Fruit fly (Drosophila melanogaster) whole organism, embryonic: Measurements from ENCODE around the gene CG9948.

Experiments
- CG10321 ChIP-seq: fragments of 200-800 bp; sonication (Bioruptor generic); IDR thresholded peaks from 2 replicates; pipeline ENCODE4 v1.3.6; 2022; ENCODE audit warnings: missing biosample characterization, missing genetic modification characterization
- CG10543 ChIP-seq: fragments of 200-800 bp; sonication (Bioruptor generic); optimal IDR thresholded peaks from 3 replicates; lab custom pipeline; 2017; ENCODE audit warnings: missing biosample characterization, mild to moderate bottlenecking, missing genetic modification characterization, moderate library complexity
- CG12219 ChIP-seq: fragments of 200-800 bp; sonication (Bioruptor generic); optimal IDR thresholded peaks from 3 replicates; lab custom pipeline; 2018; ENCODE audit warnings: missing biosample characterization, mild to moderate bottlenecking, missing genetic modification characterization
- CG13775 ChIP-seq: fragments of 200-800 bp; sonication (Bioruptor generic); optimal IDR thresholded peaks from 3 replicates; lab custom pipeline; 2017; ENCODE audit warnings: missing biosample characterization, mild to moderate bottlenecking, missing genetic modification characterization
- CG15011 ChIP-seq: fragments of 200-800 bp; sonication (Bioruptor generic); optimal IDR thresholded peaks from 3 replicates; lab custom pipeline; 2018; ENCODE audit warnings: missing biosample characterization, mild to moderate bottlenecking, missing genetic modification characterization
- CG1529 ChIP-seq: fragments of 200-800 bp; sonication (Bioruptor generic); optimal IDR thresholded peaks from 3 replicates; lab custom pipeline; 2018; ENCODE audit warnings: missing biosample characterization, missing genetic modification characterization
- CG15696 ChIP-seq: fragments of 200-800 bp; sonication (Bioruptor generic); optimal IDR thresholded peaks from 2 replicates; lab custom pipeline; 2019; ENCODE audit warnings: missing biosample characterization, mild to moderate bottlenecking, missing genetic modification characterization, moderate library complexity
- CG1832 ChIP-seq: fragments of 200-800 bp; sonication (Bioruptor generic); optimal IDR thresholded peaks from 2 replicates; lab custom pipeline; 2017; ENCODE audit warnings: missing biosample characterization, mild to moderate bottlenecking, missing genetic modification characterization, inconsistent platforms
- CG2116 ChIP-seq: fragments of 200-800 bp; sonication (Bioruptor generic); optimal IDR thresholded peaks from 3 replicates; lab custom pipeline; 2018; ENCODE audit warnings: missing biosample characterization, mild to moderate bottlenecking, missing genetic modification characterization
- CG2199 ChIP-seq: fragments of 200-800 bp; sonication (Bioruptor generic); IDR thresholded peaks from 3 replicates; pipeline ENCODE4 v1.3.6; 2022; ENCODE audit warnings: missing biosample characterization, missing genetic modification characterization
- CG2678 ChIP-seq: fragments of 200-800 bp; sonication (Bioruptor generic); optimal IDR thresholded peaks from 3 replicates; lab custom pipeline; 2019; ENCODE audit warnings: missing biosample characterization, mild to moderate bottlenecking, missing genetic modification characterization, moderate library complexity
- CG3281 ChIP-seq: fragments of 200-800 bp; sonication (Bioruptor generic); optimal IDR thresholded peaks from 3 replicates; lab custom pipeline; 2017; ENCODE audit warnings: missing biosample characterization, mild to moderate bottlenecking, missing genetic modification characterization
- CG33213 ChIP-seq: fragments of 200-800 bp; sonication (Bioruptor generic); optimal IDR thresholded peaks from 3 replicates; lab custom pipeline; 2016; ENCODE audit warnings: missing biosample characterization, missing genetic modification characterization
- CG4282 ChIP-seq: fragments of 200-800 bp; sonication (Bioruptor generic); optimal IDR thresholded peaks from 2 replicates; lab custom pipeline; 2016; ENCODE audit warnings: missing biosample characterization, missing genetic modification characterization
- CG4360 ChIP-seq: fragments of 200-800 bp; sonication (Bioruptor generic); IDR thresholded peaks from 2 replicates; pipeline ENCODE4 v1.3.6; 2022; ENCODE audit warnings: missing biosample characterization, missing genetic modification characterization
- CG4707 ChIP-seq: fragments of 200-800 bp; sonication (Bioruptor generic); optimal IDR thresholded peaks from 2 replicates; lab custom pipeline; 2018; ENCODE audit warnings: missing biosample characterization, mild to moderate bottlenecking, missing genetic modification characterization, moderate library complexity
- CG8290 ChIP-seq, 3 experiments: fragments of 200-800 bp; sonication (Bioruptor generic); optimal IDR thresholded peaks; 2 replicates each; lab custom pipeline; 2016 to 2019; ENCODE audit warnings: missing biosample characterization in 3 of 3, missing genetic modification characterization in 3 of 3, mild to moderate bottlenecking in 2 of 3, moderate library complexity in 1 of 3
- CG8478 ChIP-seq: fragments of >200 bp; optimal IDR thresholded peaks from 2 replicates; lab custom pipeline; 2018
- CG8765 ChIP-seq: fragments of 200-800 bp; sonication (Bioruptor generic); IDR thresholded peaks from 2 replicates; pipeline ENCODE4 v1.3.6; 2022; ENCODE audit warnings: missing biosample characterization, missing genetic modification characterization
- CG9437 ChIP-seq: fragments of 200-800 bp; sonication (Bioruptor generic); optimal IDR thresholded peaks from 2 replicates; lab custom pipeline; 2018; ENCODE audit warnings: missing biosample characterization, mild to moderate bottlenecking, missing genetic modification characterization
- Chrac-16 ChIP-seq: fragments of 200-800 bp; sonication (Bioruptor generic); optimal IDR thresholded peaks from 3 replicates; lab custom pipeline; 2016; ENCODE audit warnings: missing biosample characterization, missing genetic modification characterization
- Deaf1 ChIP-seq: fragments of 200-800 bp; optimal IDR thresholded peaks from 3 replicates; lab custom pipeline; 2019; ENCODE audit warnings: missing biosample characterization, mild to moderate bottlenecking, missing genetic modification characterization, moderate library complexity
- Fer2 ChIP-seq: fragments of 200-800 bp; sonication (Bioruptor generic); optimal IDR thresholded peaks from 2 replicates; lab custom pipeline; 2018; ENCODE audit warnings: missing biosample characterization, mild to moderate bottlenecking, missing genetic modification characterization, moderate library complexity
- Gug ChIP-seq: fragments of 200-800 bp; sonication (Bioruptor generic); IDR thresholded peaks from 4 replicates; pipeline ENCODE4 v1.3.6; 2022; ENCODE audit warnings: missing biosample characterization, missing genetic modification characterization
- HLHmδ ChIP-seq: fragments of 200-800 bp; sonication (Bioruptor generic); optimal IDR thresholded peaks from 2 replicates; lab custom pipeline; 2018; ENCODE audit warnings: missing biosample characterization, mild to moderate bottlenecking, missing genetic modification characterization, moderate library complexity
- Hr78 ChIP-seq, 2 experiments: fragments of 200-800 bp in 1 of 2; fragments of >200 bp in 1 of 2; sonication (Bioruptor generic) in 1 of 2; optimal IDR thresholded peaks; 2 replicates each; lab custom pipeline; 2017 to 2019; ENCODE audit warnings: missing biosample characterization in 2 of 2, missing genetic modification characterization in 2 of 2, mild to moderate bottlenecking in 1 of 2, moderate library complexity in 1 of 2
- Med ChIP-seq: fragments of 200-800 bp; sonication (Bioruptor generic); peaks from one replicate; lab custom pipeline; 2016; ENCODE audit warnings: missing biosample characterization, missing genetic modification characterization, mild to moderate bottlenecking, inconsistent platforms, moderate library complexity
- Neu2 ChIP-seq: fragments of 200-800 bp; sonication (Bioruptor generic); optimal IDR thresholded peaks from 3 replicates; lab custom pipeline; 2016; ENCODE audit warnings: missing biosample characterization, missing genetic modification characterization, borderline replicate concordance
- Nf-YB ChIP-seq: fragments of 200-800 bp; sonication (Bioruptor generic); optimal IDR thresholded peaks from 3 replicates; lab custom pipeline; 2019; ENCODE audit warnings: missing biosample characterization, mild to moderate bottlenecking, missing genetic modification characterization, moderate library complexity
- Nf-YC ChIP-seq: fragments of 200-800 bp; optimal IDR thresholded peaks from 3 replicates; lab custom pipeline; 2019; ENCODE audit warnings: missing biosample characterization, mild to moderate bottlenecking, missing genetic modification characterization, moderate library complexity
- Trl ChIP-seq, 3 experiments: fragments of >200 bp in 2 of 3; fragments of 200-800 bp in 1 of 3; sonication (Bioruptor generic) in 1 of 3; optimal IDR thresholded peaks; 2 replicates in 1 of 3; 3 replicates in 2 of 3; lab custom pipeline; 2016 to 2017; ENCODE audit warnings: missing biosample characterization in 1 of 3, missing genetic modification characterization in 1 of 3
- abd-A ChIP-seq: fragments of 200-800 bp; sonication (Bioruptor generic); optimal IDR thresholded peaks from 3 replicates; lab custom pipeline; 2019; ENCODE audit warnings: missing biosample characterization, mild to moderate bottlenecking, missing genetic modification characterization, moderate library complexity
- chif ChIP-seq, 2 experiments: fragments of 200-800 bp; sonication (Bioruptor generic); optimal IDR thresholded peaks; 3 replicates each; lab custom pipeline; 2016; ENCODE audit warnings: missing biosample characterization in 2 of 2, missing genetic modification characterization in 2 of 2
- chm ChIP-seq: fragments of 200-800 bp; sonication (Bioruptor generic); IDR thresholded peaks from 2 replicates; pipeline ENCODE4 v1.3.6; 2022; ENCODE audit warnings: missing biosample characterization, missing genetic modification characterization
- ci ChIP-seq: fragments of 200-800 bp; sonication (Bioruptor generic); IDR thresholded peaks from 3 replicates; pipeline ENCODE4 v1.3.6; 2022; ENCODE audit warnings: missing biosample characterization, missing genetic modification characterization
- crol ChIP-seq: fragments of 200-800 bp; sonication (Bioruptor generic); IDR thresholded peaks from 2 replicates; pipeline ENCODE4 v1.3.6; 2022; ENCODE audit warnings: missing biosample characterization, missing genetic modification characterization
- cwo ChIP-seq: fragments of 200-800 bp; sonication (Bioruptor generic); optimal IDR thresholded peaks from 3 replicates; lab custom pipeline; 2017; ENCODE audit warnings: missing biosample characterization, missing genetic modification characterization, mild to moderate bottlenecking, moderate library complexity, missing genetic modification reagents
- dan ChIP-seq: fragments of 200-800 bp; sonication (Bioruptor generic); IDR thresholded peaks from 2 replicates; pipeline ENCODE4 v1.3.6; 2022; ENCODE audit warnings: missing biosample characterization, missing genetic modification characterization
- hkb ChIP-seq, 2 experiments: fragments of 200-800 bp in 1 of 2; fragments of >200 bp in 1 of 2; sonication (Bioruptor generic) in 1 of 2; IDR thresholded peaks in 1 of 2; optimal IDR thresholded peaks in 1 of 2; 2 replicates each; pipeline versions ENCODE4 v1.3.6 to Lab custom; 2017 to 2022; ENCODE audit warnings: missing biosample characterization in 1 of 2, missing genetic modification characterization in 1 of 2
- jing ChIP-seq: fragments of 200-800 bp; sonication (Bioruptor generic); optimal IDR thresholded peaks from 2 replicates; lab custom pipeline; 2018; ENCODE audit warnings: missing biosample characterization, mild to moderate bottlenecking, missing genetic modification characterization
- lmd ChIP-seq: fragments of 200-800 bp; sonication (Bioruptor generic); IDR thresholded peaks from 2 replicates; pipeline ENCODE4 v1.3.6; 2022; ENCODE audit warnings: missing biosample characterization, missing genetic modification characterization
- oc ChIP-seq: fragments of 200-800 bp; sonication (Bioruptor generic); optimal IDR thresholded peaks from 2 replicates; lab custom pipeline; 2018; ENCODE audit warnings: missing biosample characterization, mild to moderate bottlenecking, missing genetic modification characterization, moderate library complexity
- pb ChIP-seq: fragments of 200-800 bp; sonication (Bioruptor generic); optimal IDR thresholded peaks from 3 replicates; lab custom pipeline; 2016; ENCODE audit warnings: missing biosample characterization, missing genetic modification characterization
- sd ChIP-seq: fragments of 200-800 bp; sonication (Bioruptor generic); optimal IDR thresholded peaks from 3 replicates; lab custom pipeline; 2018; ENCODE audit warnings: missing biosample characterization, mild to moderate bottlenecking, missing genetic modification characterization, moderate library complexity
- sisA ChIP-seq: fragments of 200-800 bp; sonication (Bioruptor generic); IDR thresholded peaks from 2 replicates; pipeline ENCODE4 v1.3.6; 2022; ENCODE audit warnings: missing biosample characterization, missing genetic modification characterization
- sr ChIP-seq: fragments of 200-800 bp; sonication (Bioruptor generic); IDR thresholded peaks from 3 replicates; pipeline ENCODE4 v1.3.6; 2022; ENCODE audit warnings: missing biosample characterization, missing genetic modification characterization
- twi ChIP-seq: fragments of 200-800 bp; optimal IDR thresholded peaks from 2 replicates; lab custom pipeline; 2019; ENCODE audit warnings: missing biosample characterization, mild to moderate bottlenecking, missing genetic modification characterization, moderate library complexity
- unpg ChIP-seq: fragments of 200-800 bp; sonication (Bioruptor generic); optimal IDR thresholded peaks from 3 replicates; lab custom pipeline; 2018; ENCODE audit warnings: missing biosample characterization, mild to moderate bottlenecking, missing genetic modification characterization, moderate library complexity

The CG9948 gene

dm6 chr3L:6981109-6981741 is 25.4 kb downstream of the CG9948 start:
- TF ChIP-seq CG8478 (lab: Kevin White, UChicago): peak; percentile 28
- peak; percentile 80 for TF ChIP-seq ci
- TF ChIP-seq sr (GFP tag; lab: Robert Waterston, UW): peak; percentile 58; the same call in 1 of the 3 replicates
- TF ChIP-seq crol (GFP tag; lab: Robert Waterston, UW): peak; percentile 98
- TF ChIP-seq Nf-YB (GFP tag; lab: Kevin White, UChicago): peak; percentile 10
- TF ChIP-seq Nf-YC (tag; lab: Kevin White, UChicago): peak; percentile 13
- no peak for TF ChIP-seq CG33213
- no peak for TF ChIP-seq chm (GFP tag; lab: Robert Waterston, UW)
- TF ChIP-seq lmd (GFP tag; lab: Robert Waterston, UW): 0 out of 2 replicates have a peak, but pooled peaks have one; percentile 23
- no peak for TF ChIP-seq CG8765
- peak; percentile 38 for TF ChIP-seq CG10543
- TF ChIP-seq CG1832 (GFP tag; lab: Kevin White, UChicago): peak; percentile 71
- TF ChIP-seq Deaf1 (tag; lab: Kevin White, UChicago): peak; percentile 6
- no peak for TF ChIP-seq pb (GFP tag; lab: Kevin White, UChicago)
- TF ChIP-seq unpg (GFP tag; lab: Kevin White, UChicago): no peak
- TF ChIP-seq cwo (GFP tag; lab: Kevin White, UChicago): peak; percentile 53
- TF ChIP-seq CG10321 (GFP tag; lab: Robert Waterston, UW): peak; percentile 81
- peak; percentile 10 for TF ChIP-seq sd (tag; lab: Kevin White, UChicago)
- 0 out of 3 replicates have a peak, but pooled peaks have one; percentile 52 for TF ChIP-seq CG2199 (GFP tag; lab: Robert Waterston, UW)
- TF ChIP-seq CG4360 (GFP tag; lab: Robert Waterston, UW): peak; percentile 95
- TF ChIP-seq Hr78 (GFP tag; optimal IDR thresholded peaks at IDR 0.05; lab: Kevin White, UChicago): peak in 1 of 2 experiments; percentile 5
- peak; percentile 79 for TF ChIP-seq twi
- no peak for TF ChIP-seq CG4707 (GFP tag; lab: Kevin White, UChicago)
- TF ChIP-seq abd-A (tag; lab: Kevin White, UChicago): peak; percentile 71

dm6 chr3L:6981823-6982222 is 26.0 kb downstream of the CG9948 start:
- TF ChIP-seq CG3281 (GFP tag; lab: Kevin White, UChicago) (no peak), hkb (optimal IDR thresholded peaks at IDR 0.05; lab: Kevin White, UChicago) (no peak), hkb (GFP tag; IDR thresholded peaks at IDR 0.05; lab: Robert Waterston, UW) (0 out of 2 replicates have a peak, but pooled peaks have one; percentile 29), CG13775 (GFP tag; lab: Kevin White, UChicago) (peak; percentile 60), CG8765 (peak; percentile 62; the same call in 1 of the 2 replicates), CG4282 (GFP tag; lab: Kevin White, UChicago) (no peak), Gug (GFP tag; lab: Robert Waterston, UW) (no peak), CG12219 (GFP tag; lab: Kevin White, UChicago) (peak; percentile 6), chif (GFP tag; optimal IDR thresholded peaks at IDR 0.05; lab: Kevin White, UChicago) (peak in 1 of 2 experiments; percentile 4), Neu2 (GFP tag; lab: Kevin White, UChicago) (no peak), CG15696 (tag; lab: Kevin White, UChicago) (peak; percentile 85), CG8290 (GFP tag; optimal IDR thresholded peaks at IDR 0.05; lab: Kevin White, UChicago) (peak; percentile 13), CG8290 (tag; optimal IDR thresholded peaks at IDR 0.05; lab: Kevin White, UChicago) (peak in 1 of 2 experiments; percentile 18), oc (peak; percentile 47), CG15011 (GFP tag; lab: Kevin White, UChicago) (peak; percentile 7), jing (GFP tag; lab: Kevin White, UChicago) (no peak), Chrac-16 (peak; percentile 43), CG9437 (peak; percentile 34), Fer2 (tag; lab: Kevin White, UChicago) (no peak), CG1529 (GFP tag; lab: Kevin White, UChicago) (peak; percentile 41), Med (GFP tag; lab: Kevin White, UChicago) (peak; percentile 63), sisA (peak; percentile 61), HLHmδ (GFP tag; lab: Kevin White, UChicago) (no peak), CG2116 (GFP tag; lab: Kevin White, UChicago) (peak; percentile 5), dan (peak; percentile 40), Trl (optimal IDR thresholded peaks at IDR 0.05; lab: Kevin White, UChicago) (no peak), Trl (GFP tag; optimal IDR thresholded peaks at IDR 0.05; lab: Kevin White, UChicago) (peak; percentile 52), CG2678 (tag; lab: Kevin White, UChicago) (peak; percentile 45)
